Fruit fly (Drosophila melanogaster) whole organism, pupa: ENCODE measurements around the gene AMPKalpha.
A peak's percentile ranks its signal among the peaks of the same experiment; 100 is the strongest.

ENCODE experiments used
- CG10348 ChIP-seq: fragments of 200-800 bp; sonication (Bioruptor generic); IDR thresholded peaks from 2 replicates; pipeline ENCODE4 v1.3.6; 2022; ENCODE audit warnings: missing biosample characterization, missing genetic modification characterization
- CG12605 ChIP-seq: fragments of 200-800 bp; sonication (Bioruptor generic); IDR thresholded peaks from 2 replicates; pipeline ENCODE4 v1.3.6; 2022; ENCODE audit warnings: missing biosample characterization, missing genetic modification characterization
- CG13204 ChIP-seq: fragments of 200-800 bp; sonication (Bioruptor generic); optimal IDR thresholded peaks from 2 replicates; lab custom pipeline; 2018; ENCODE audit warnings: missing biosample characterization, mild to moderate bottlenecking, missing genetic modification characterization, moderate library complexity
- CG14655 ChIP-seq: fragments of 200-800 bp; sonication (Bioruptor generic); optimal IDR thresholded peaks from 3 replicates; lab custom pipeline; 2017; ENCODE audit warnings: mild to moderate bottlenecking, missing biosample characterization, missing genetic modification reagents, missing genetic modification characterization
- CG15710 ChIP-seq: fragments of 200-800 bp; sonication (Bioruptor generic); optimal IDR thresholded peaks from 2 replicates; lab custom pipeline; 2018; ENCODE audit warnings: missing biosample characterization, mild to moderate bottlenecking, missing genetic modification characterization, moderate library complexity
- CG17806 ChIP-seq: fragments of 200-800 bp; sonication (Bioruptor generic); optimal IDR thresholded peaks from 2 replicates; lab custom pipeline; 2018; ENCODE audit warnings: missing biosample characterization, mild to moderate bottlenecking, missing genetic modification characterization, moderate library complexity
- CG32121 ChIP-seq: fragments of 200-800 bp; sonication (Bioruptor generic); IDR thresholded peaks from 2 replicates; pipeline ENCODE4 v1.3.6; 2022; ENCODE audit warnings: missing biosample characterization, missing genetic modification characterization
- CG34367 ChIP-seq: fragments of 200-800 bp; sonication (Bioruptor generic); optimal IDR thresholded peaks from 2 replicates; lab custom pipeline; 2018; ENCODE audit warnings: missing biosample characterization, mild to moderate bottlenecking, missing genetic modification characterization
- CG4496 ChIP-seq: fragments of 200-800 bp; sonication (Bioruptor generic); IDR thresholded peaks from 3 replicates; pipeline ENCODE4 v1.3.6; 2022; ENCODE audit warnings: missing biosample characterization, missing genetic modification characterization
- CG8159 ChIP-seq: fragments of 200-800 bp; sonication (Bioruptor generic); optimal IDR thresholded peaks from 3 replicates; lab custom pipeline; 2018; ENCODE audit warnings: missing biosample characterization, mild to moderate bottlenecking, missing genetic modification characterization, moderate library complexity
- CG8301 ChIP-seq: fragments of 200-800 bp; sonication (Bioruptor generic); optimal IDR thresholded peaks from 2 replicates; lab custom pipeline; 2018; ENCODE audit warnings: missing biosample characterization, mild to moderate bottlenecking, missing genetic modification characterization
- CG9948 ChIP-seq: fragments of 200-800 bp; sonication (Bioruptor generic); optimal IDR thresholded peaks from 2 replicates; lab custom pipeline; 2018; ENCODE audit warnings: missing biosample characterization, mild to moderate bottlenecking, missing genetic modification characterization, moderate library complexity
- D1 ChIP-seq: fragments of 200-800 bp; sonication (Bioruptor generic); optimal IDR thresholded peaks from 2 replicates; lab custom pipeline; 2018; ENCODE audit warnings: missing biosample characterization, mild to moderate bottlenecking, missing genetic modification characterization, moderate library complexity
- EcR ChIP-seq: fragments of 200-800 bp; sonication (Bioruptor generic); optimal IDR thresholded peaks from 3 replicates; lab custom pipeline; 2019; ENCODE audit warnings: missing biosample characterization, missing genetic modification characterization, mild to moderate bottlenecking, moderate library complexity, missing genetic modification reagents
- Ets98B ChIP-seq: fragments of 200-800 bp; sonication (Bioruptor generic); IDR thresholded peaks from 2 replicates; pipeline ENCODE4 v1.3.6; 2022; ENCODE audit warnings: missing biosample characterization, missing genetic modification characterization
- Pif1A ChIP-seq: fragments of 200-800 bp; sonication (Bioruptor generic); optimal IDR thresholded peaks from 3 replicates; lab custom pipeline; 2016; ENCODE audit warnings: missing biosample characterization, missing genetic modification characterization
- Pif1B ChIP-seq: fragments of 200-800 bp; sonication (Bioruptor generic); optimal IDR thresholded peaks from 3 replicates; lab custom pipeline; 2016; ENCODE audit warnings: missing biosample characterization, missing genetic modification characterization
- Snoo ChIP-seq: fragments of 200-800 bp; sonication (Bioruptor generic); optimal IDR thresholded peaks from 3 replicates; lab custom pipeline; 2017; ENCODE audit warnings: missing biosample characterization, mild to moderate bottlenecking, missing genetic modification characterization, inconsistent platforms
- fd96Ca ChIP-seq: fragments of 200-800 bp; sonication (Bioruptor generic); IDR thresholded peaks from 3 replicates; pipeline ENCODE4 v1.3.6; 2022; ENCODE audit warnings: missing biosample characterization, missing genetic modification characterization
- gl ChIP-seq: fragments of 200-800 bp; sonication (Bioruptor generic); optimal IDR thresholded peaks from 2 replicates; lab custom pipeline; 2018; ENCODE audit warnings: missing biosample characterization, mild to moderate bottlenecking, missing genetic modification characterization
- rn ChIP-seq: fragments of 200-800 bp; sonication (Bioruptor generic); IDR thresholded peaks from 2 replicates; pipeline ENCODE4 v1.3.6; 2022; ENCODE audit warnings: missing biosample characterization, missing genetic modification characterization

Gene AMPKalpha

dm6 chrX:1392875-1393274, 17.5 kb downstream of the AMPKalpha start, which contains the start of gene Rilpl:
Gene Rilpl (plus strand): TSS chrX:1393054.
- no peak for TF ChIP-seq rn (GFP tag; lab: Robert Waterston, UW)
- TF ChIP-seq CG32121 (GFP tag; lab: Robert Waterston, UW), result peak; percentile 22; the same call in 1 of the 2 replicates
- TF ChIP-seq CG15710 (tag; lab: Kevin White, UChicago), result no peak
- TF ChIP-seq CG4496 (GFP tag; lab: Robert Waterston, UW), result peak; percentile 41; the same call in 1 of the 3 replicates
- TF ChIP-seq, all 21 proteins: peak for 2

DNA sequence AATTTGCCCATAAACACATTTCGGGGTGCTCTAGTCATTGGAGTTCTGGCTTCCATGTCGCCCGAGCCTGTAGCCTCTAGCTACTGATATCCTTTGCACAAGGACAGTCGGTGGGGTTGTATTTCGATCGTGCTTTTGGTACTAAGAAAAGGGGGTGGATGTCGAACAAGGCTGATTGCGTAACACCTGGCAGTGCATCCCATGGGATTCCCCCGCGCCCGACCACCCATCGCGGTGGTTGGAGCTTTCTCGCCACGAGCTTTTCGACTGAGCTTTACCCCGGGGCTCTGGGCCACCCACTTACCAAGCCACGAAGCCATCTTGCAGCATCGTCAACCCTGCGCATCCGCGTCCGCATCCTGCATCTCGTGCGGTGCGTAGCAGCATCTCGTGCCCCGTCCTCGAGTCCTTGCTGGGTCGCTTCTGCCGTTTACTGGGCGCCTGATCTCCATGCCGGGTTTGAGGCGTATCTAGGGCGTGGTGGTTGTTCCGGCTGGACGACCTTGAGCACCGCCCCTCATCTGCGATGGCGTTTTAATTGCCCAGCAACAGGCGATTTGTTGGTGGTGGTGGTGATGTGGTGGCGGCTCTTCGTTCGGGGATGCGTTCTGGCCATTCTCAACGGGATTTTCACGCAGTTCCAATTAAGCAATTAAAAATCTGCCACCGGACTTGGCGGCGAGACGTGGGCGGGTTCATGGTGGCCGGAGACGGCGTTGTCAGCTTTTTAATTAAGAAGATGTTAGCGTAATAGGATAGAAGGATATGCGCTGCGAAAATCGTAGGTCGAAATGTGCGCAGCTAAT, 22.5 kb downstream of the AMPKalpha start:
- TF ChIP-seq CG9948 (tag; lab: Kevin White, UChicago) (no peak), CG13204 (GFP tag; lab: Kevin White, UChicago) (peak; percentile 4), CG12605 (GFP tag; lab: Robert Waterston, UW) (no peak), EcR (GFP tag; lab: Kevin White, UChicago) (no peak), Pif1B (GFP tag; lab: Kevin White, UChicago) (no peak), CG32121 (GFP tag; lab: Robert Waterston, UW) (no peak)
- TF ChIP-seq, all 21 proteins: peak for 1

DNA sequence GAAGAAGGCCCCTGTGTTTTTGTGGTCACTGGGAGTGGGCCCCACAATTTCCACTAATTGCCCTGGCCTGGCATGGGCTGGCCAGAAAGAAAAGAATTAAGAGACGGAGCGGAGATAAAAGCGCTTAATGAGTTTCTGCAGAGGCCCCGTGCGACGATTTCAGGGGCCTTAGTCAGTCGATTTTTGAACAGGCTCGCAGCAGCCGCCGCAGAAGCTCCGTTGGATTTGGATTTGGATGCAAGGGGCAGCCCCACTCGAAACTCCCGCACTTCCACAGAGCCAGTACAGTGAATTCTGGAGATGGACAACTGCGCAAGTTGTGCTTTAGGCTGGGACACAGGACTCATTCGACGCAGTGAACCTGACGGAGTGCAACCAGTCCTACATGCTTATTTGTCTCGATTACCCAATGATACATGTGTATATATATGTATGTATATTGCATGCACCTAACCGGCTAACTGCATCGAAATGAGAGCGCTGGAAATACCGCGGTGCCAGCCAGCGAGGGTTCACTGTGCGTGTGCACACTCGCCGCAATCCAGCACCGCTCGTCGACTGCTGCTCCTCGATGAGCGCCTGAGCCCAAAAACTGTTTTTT, 23.2 kb downstream of the AMPKalpha start:
- TF ChIP-seq CG15710 (tag; lab: Kevin White, UChicago), result peak; percentile 78
- TF ChIP-seq CG8301 (tag; lab: Kevin White, UChicago), result peak; percentile 74
- TF ChIP-seq CG8159 (tag; lab: Kevin White, UChicago), result peak; percentile 83
- peak; percentile 73 for TF ChIP-seq CG17806 (tag; lab: Kevin White, UChicago)
- TF ChIP-seq CG34367 (tag; lab: Kevin White, UChicago), result peak; percentile 78
- peak; percentile 86 for TF ChIP-seq fd96Ca (GFP tag; lab: Robert Waterston, UW)
- no peak for TF ChIP-seq D1
- TF ChIP-seq EcR (GFP tag; lab: Kevin White, UChicago), result no peak
- TF ChIP-seq rn (GFP tag; lab: Robert Waterston, UW), result peak; percentile 71
- TF ChIP-seq Pif1B (GFP tag; lab: Kevin White, UChicago), result peak; percentile 79
- peak; percentile 51; the same call in 1 of the 2 replicates for TF ChIP-seq CG12605 (GFP tag; lab: Robert Waterston, UW)
- TF ChIP-seq CG32121 (GFP tag; lab: Robert Waterston, UW), result peak; percentile 63
- peak; percentile 77 for TF ChIP-seq CG14655 (GFP tag; lab: Kevin White, UChicago)
- TF ChIP-seq CG9948 (tag; lab: Kevin White, UChicago), result peak; percentile 75
- TF ChIP-seq Snoo (tag; lab: Kevin White, UChicago), result peak; percentile 64
- TF ChIP-seq CG13204 (GFP tag; lab: Kevin White, UChicago), result no peak
- TF ChIP-seq Pif1A (GFP tag; lab: Kevin White, UChicago), result peak; percentile 85
- 0 out of 2 replicates have a peak, but pooled peaks have one; percentile 33 for TF ChIP-seq CG10348 (GFP tag; lab: Robert Waterston, UW)
- peak; percentile 85 for TF ChIP-seq CG4496 (GFP tag; lab: Robert Waterston, UW)
- peak; percentile 59 for TF ChIP-seq Ets98B (GFP tag; lab: Robert Waterston, UW)
- TF ChIP-seq gl (tag; lab: Kevin White, UChicago), result peak; percentile 62

- TF ChIP-seq EcR (GFP tag; lab: Kevin White, UChicago) (peak; percentile 85), Pif1B (GFP tag; lab: Kevin White, UChicago) (no peak), Snoo (tag; lab: Kevin White, UChicago) (peak; percentile 12), Ets98B (GFP tag; lab: Robert Waterston, UW) (peak; percentile 43), CG14655 (GFP tag; lab: Kevin White, UChicago) (peak; percentile 27), D1 (no peak), CG12605 (GFP tag; lab: Robert Waterston, UW) (peak; percentile 17; the same call in 1 of the 2 replicates), CG9948 (tag; lab: Kevin White, UChicago) (no peak), CG13204 (GFP tag; lab: Kevin White, UChicago) (peak; percentile 100), CG4496 (GFP tag; lab: Robert Waterston, UW) (peak; percentile 45; the same call in 2 of the 3 replicates), CG32121 (GFP tag; lab: Robert Waterston, UW) (peak; percentile 79), CG10348 (GFP tag; lab: Robert Waterston, UW) (peak; percentile 11; the same call in 1 of the 2 replicates)
These were observed 24.0 kb downstream of the AMPKalpha start for dm6 chrX:1399056-1400003.

- TF ChIP-seq Ets98B (GFP tag; lab: Robert Waterston, UW), result no peak
- TF ChIP-seq CG12605 (GFP tag; lab: Robert Waterston, UW), result no peak
- no peak for TF ChIP-seq rn (GFP tag; lab: Robert Waterston, UW)
- TF ChIP-seq CG10348 (GFP tag; lab: Robert Waterston, UW), result no peak
- TF ChIP-seq D1, result no peak
- no peak for TF ChIP-seq CG15710 (tag; lab: Kevin White, UChicago)
- no peak for TF ChIP-seq CG14655 (GFP tag; lab: Kevin White, UChicago)
- no peak for TF ChIP-seq EcR (GFP tag; lab: Kevin White, UChicago)
- TF ChIP-seq fd96Ca (GFP tag; lab: Robert Waterston, UW), result no peak
- no peak for TF ChIP-seq CG8301 (tag; lab: Kevin White, UChicago)
- no peak for TF ChIP-seq CG4496 (GFP tag; lab: Robert Waterston, UW)
- TF ChIP-seq CG34367 (tag; lab: Kevin White, UChicago), result no peak
- TF ChIP-seq CG17806 (tag; lab: Kevin White, UChicago), result no peak
- no peak for TF ChIP-seq CG9948 (tag; lab: Kevin White, UChicago)
- TF ChIP-seq CG13204 (GFP tag; lab: Kevin White, UChicago), result no peak
- no peak for TF ChIP-seq CG8159 (tag; lab: Kevin White, UChicago)
These were observed 29.7 kb downstream of the AMPKalpha start for dm6 chrX:1405012-1405411.
